Fruit fly (Drosophila melanogaster): Measurements from ENCODE around the gene CG32269.

The CG32269 gene

DNA sequence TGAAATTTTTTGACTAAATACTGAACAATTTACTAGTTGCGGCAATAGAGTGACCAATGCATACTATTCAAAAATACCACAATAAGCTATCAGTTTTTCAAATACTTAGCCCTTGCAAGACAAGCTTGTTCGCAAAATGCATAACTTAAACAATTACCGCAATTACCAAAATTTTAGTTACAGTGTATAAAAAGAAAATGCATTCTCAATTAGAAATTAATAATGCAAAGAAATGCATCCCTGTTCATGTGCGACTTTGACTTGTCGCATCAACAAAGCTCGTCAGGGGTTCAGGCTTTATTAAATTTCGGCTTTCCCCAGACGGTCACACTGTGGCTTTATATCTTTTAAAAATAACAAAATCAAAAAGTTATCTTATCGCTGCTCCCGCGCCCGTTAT is 10.1 kb upstream of the CG32269 start, which contains the start of the genes hob and nSMase (continued):
- TF ChIP-seq btn (GFP tag; optimal IDR thresholded peaks at IDR 0.05) = no peak
- no peak for TF ChIP-seq CG13296 (GFP tag; optimal IDR thresholded peaks at IDR 0.05)
- peak; percentile 3 for TF ChIP-seq caup (GFP tag; optimal IDR thresholded peaks at IDR 0.05; ENCODE audit: severe bottlenecking)
- TF ChIP-seq sr (GFP tag; IDR thresholded peaks at IDR 0.05) = no peak
- no peak for TF ChIP-seq CG17612 (GFP tag; IDR thresholded peaks at IDR 0.05)
- no peak for TF ChIP-seq fd3F (GFP tag; optimal IDR thresholded peaks at IDR 0.05)
- TF ChIP-seq CG15479 (GFP tag; optimal IDR thresholded peaks at IDR 0.05) = no peak
- no peak for TF ChIP-seq Atf6 (GFP tag; IDR thresholded peaks at IDR 0.05)
- TF ChIP-seq mam (GFP tag; optimal IDR thresholded peaks at IDR 0.05) = no peak
- TF ChIP-seq Med (GFP tag) = peak; percentile 76
- TF ChIP-seq unc-4 (GFP tag; IDR thresholded peaks at IDR 0.05; ENCODE audit: partially characterized antibody) = no peak
- no peak for TF ChIP-seq CG6683 (GFP tag; optimal IDR thresholded peaks at IDR 0.05)
- TF ChIP-seq dmrt11E (tag; optimal IDR thresholded peaks at IDR 0.05) = no peak
- TF ChIP-seq her (GFP tag; optimal IDR thresholded peaks at IDR 0.05) = no peak
- no peak for TF ChIP-seq sd (tag; optimal IDR thresholded peaks at IDR 0.05)
- TF ChIP-seq CG7928 (GFP tag; optimal IDR thresholded peaks at IDR 0.05) = peak; percentile 86
- no peak for TF ChIP-seq Bdp1 (GFP tag; optimal IDR thresholded peaks at IDR 0.05)
- no peak for TF ChIP-seq B-H2 (GFP tag; optimal IDR thresholded peaks at IDR 0.05)
- TF ChIP-seq CG2678 (tag; optimal IDR thresholded peaks at IDR 0.05) = no peak
- TF ChIP-seq sisA (GFP tag; IDR thresholded peaks at IDR 0.05) = no peak
- no peak for TF ChIP-seq CG2712 (tag; optimal IDR thresholded peaks at IDR 0.05)
- TF ChIP-seq CG12942 (GFP tag; optimal IDR thresholded peaks at IDR 0.05) = no peak
- TF ChIP-seq pb (GFP tag; optimal IDR thresholded peaks at IDR 0.05) = no peak
- TF ChIP-seq amos (GFP tag; IDR thresholded peaks at IDR 0.05; ENCODE audit: partially characterized antibody) = no peak
- TF ChIP-seq CG7357 (GFP tag; IDR thresholded peaks at IDR 0.05) = no peak
- TF ChIP-seq Dfd (GFP tag; optimal IDR thresholded peaks at IDR 0.05) = no peak
- TF ChIP-seq dm (GFP tag; optimal IDR thresholded peaks at IDR 0.05) = peak; percentile 38
- peak; percentile 71 for TF ChIP-seq YL-1 (GFP tag; optimal IDR thresholded peaks at IDR 0.05)
- TF ChIP-seq ttk (GFP tag; IDR thresholded peaks at IDR 0.05) = no peak
- TF ChIP-seq ftz-f1 (GFP tag; optimal IDR thresholded peaks at IDR 0.05) = peak; percentile 27
- peak; percentile 29; the same call in 1 of the 2 replicates for TF ChIP-seq CG13287 (GFP tag; IDR thresholded peaks at IDR 0.05; ENCODE audit: partially characterized antibody)
- TF ChIP-seq phol (tag; optimal IDR thresholded peaks at IDR 0.05) = peak; percentile 55
- peak; percentile 69 for TF ChIP-seq Dp (GFP tag; optimal IDR thresholded peaks at IDR 0.05)
- TF ChIP-seq BEAF-32 (GFP tag; optimal IDR thresholded peaks at IDR 0.05) = peak; percentile 42
- no peak for TF ChIP-seq Gsc (GFP tag; IDR thresholded peaks at IDR 0.05)
- no peak for TF ChIP-seq CG17361 (GFP tag; IDR thresholded peaks at IDR 0.05)
- TF ChIP-seq CG14710 (tag; optimal IDR thresholded peaks at IDR 0.05) = peak; percentile 61
- TF ChIP-seq NC2β (GFP tag; optimal IDR thresholded peaks at IDR 0.05) = peak; percentile 11
- peak; percentile 7; the same call in 1 of the 3 replicates for TF ChIP-seq CG34422 (GFP tag; IDR thresholded peaks at IDR 0.05)
- TF ChIP-seq CG7271 (tag; optimal IDR thresholded peaks at IDR 0.05) = no peak
- TF ChIP-seq CG4820 (GFP tag; optimal IDR thresholded peaks at IDR 0.05) = no peak
- no peak for TF ChIP-seq Six4 (GFP tag; optimal IDR thresholded peaks at IDR 0.05)
- no peak for TF ChIP-seq hb (GFP tag; IDR thresholded peaks at IDR 0.05; ENCODE audit: partially characterized antibody)
- TF ChIP-seq z (GFP tag; IDR thresholded peaks at IDR 0.05) = no peak
- no peak for TF ChIP-seq CG6175 (GFP tag; IDR thresholded peaks at IDR 0.05)
- no peak for TF ChIP-seq CG9727 (GFP tag; optimal IDR thresholded peaks at IDR 0.05)
- no peak for TF ChIP-seq CG8290 (GFP tag; optimal IDR thresholded peaks at IDR 0.05)
- TF ChIP-seq CG8290 (tag; optimal IDR thresholded peaks at IDR 0.05) = no peak
- TF ChIP-seq sima (GFP tag; optimal IDR thresholded peaks at IDR 0.05) = no peak
- TF ChIP-seq cato (GFP tag; optimal IDR thresholded peaks at IDR 0.05; ENCODE audit: borderline replicate concordance) = no peak
- no peak for TF ChIP-seq CG4360 (GFP tag; IDR thresholded peaks at IDR 0.05)
- TF ChIP-seq CG15696 (tag; optimal IDR thresholded peaks at IDR 0.05) = no peak
